Worm (Caenorhabditis elegans): ENCODE results near the gene cgt-1.

DNA sequence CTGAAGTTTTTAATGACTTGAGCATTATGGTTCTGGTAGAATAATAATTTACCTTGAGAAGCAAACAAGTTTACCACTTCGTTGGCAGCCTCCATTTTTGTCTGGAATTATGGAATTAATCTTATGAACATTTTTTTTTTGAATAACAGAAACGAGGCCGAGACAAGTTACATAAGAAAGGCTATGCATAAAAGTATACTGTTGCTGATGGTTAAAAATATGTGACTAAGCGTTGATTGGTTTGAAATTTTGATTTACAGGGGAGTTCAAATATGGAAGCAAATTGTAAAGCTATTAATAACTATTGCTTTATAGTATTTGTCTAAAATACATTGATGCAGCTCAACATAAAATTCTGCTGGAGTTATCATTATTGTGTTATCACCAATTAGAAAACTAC, at the start of gene cgt-1:
- TF ChIP-seq zag-1 (tag; optimal IDR thresholded peaks at IDR 0.05) (no peak), ztf-1 (GFP tag; conservative IDR thresholded peaks at IDR 0.05) (no peak), ztf-4 (tag; optimal IDR thresholded peaks at IDR 0.05) (no peak), lin-13 (GFP tag; optimal IDR thresholded peaks at IDR 0.05) (no peak), unc-62 (GFP tag; optimal IDR thresholded peaks at IDR 0.05) (no peak), skn-1 (tag; optimal IDR thresholded peaks at IDR 0.05) (no peak), unc-55 (GFP tag; optimal IDR thresholded peaks at IDR 0.05) (no peak), nhr-25 (tag; optimal IDR thresholded peaks at IDR 0.05) (no peak), nhr-21 (tag; optimal IDR thresholded peaks at IDR 0.05) (no peak), nhr-6 (tag; optimal IDR thresholded peaks at IDR 0.05) (no peak), R02D3.7 (tag; optimal IDR thresholded peaks at IDR 0.05) (no peak), fos-1 (tag; optimal IDR thresholded peaks at IDR 0.05) (no peak), elt-1 (tag; optimal IDR thresholded peaks at IDR 0.05) (no peak)
